Worm (Caenorhabditis elegans) whole organism, young adult: Measurements from ENCODE around the gene zipt-2.2.

Experiments used
- B0019.2 ChIP-seq: fragments of 200-800 bp; sonication (Bioruptor generic); conservative IDR thresholded peaks from 2 replicates; pipeline ENCODE4 v1.3.6; 2022; ENCODE audit warnings: missing genetic modification reagents, missing genetic modification characterization, missing compliant biosample characterization
- B0261.1 ChIP-seq: sonication (generic microtip); optimal IDR thresholded peaks from 2 replicates; lab custom pipeline; 2016; ENCODE audit warnings: mild to moderate bottlenecking, missing genetic modification characterization, moderate library complexity, missing compliant biosample characterization
- C06A6.2 ChIP-seq: fragments of 200-800 bp; sonication (Bioruptor generic); conservative IDR thresholded peaks from 2 replicates; pipeline ENCODE4 v1.3.6; 2022; ENCODE audit warnings: missing genetic modification characterization, missing compliant biosample characterization
- F10E7.11 ChIP-seq: sonication (generic microtip); optimal IDR thresholded peaks from 2 replicates; lab custom pipeline; 2017; ENCODE audit warnings: mild to moderate bottlenecking, missing genetic modification characterization, moderate library complexity, missing compliant biosample characterization
- F37B4.10 ChIP-seq: fragments of 200-800 bp; sonication (Bioruptor generic); IDR thresholded peaks from 2 replicates; pipeline ENCODE4 v1.3.6; 2022; ENCODE audit warnings: missing genetic modification characterization, missing compliant biosample characterization
- F57A8.1 ChIP-seq: fragments of 200-800 bp; sonication (Bioruptor generic); optimal IDR thresholded peaks from 2 replicates; lab custom pipeline; 2018; ENCODE audit warnings: mild to moderate bottlenecking, missing genetic modification characterization, moderate library complexity, missing compliant biosample characterization
- K11D2.4 ChIP-seq: fragments of 200-800 bp; sonication (Bioruptor generic); IDR thresholded peaks from 2 replicates; pipeline ENCODE4 v1.3.6; 2022; ENCODE audit warnings: missing genetic modification reagents, missing genetic modification characterization, missing compliant biosample characterization
- K12H6.12 ChIP-seq: fragments of 200-800 bp; sonication (Bioruptor generic); optimal IDR thresholded peaks from 2 replicates; lab custom pipeline; 2018; ENCODE audit warnings: mild to moderate bottlenecking, missing genetic modification characterization, missing compliant biosample characterization
- T07F8.4 ChIP-seq: sonication (generic microtip); optimal IDR thresholded peaks from 2 replicates; lab custom pipeline; 2016; ENCODE audit warnings: mild to moderate bottlenecking, missing genetic modification characterization, moderate library complexity, missing compliant biosample characterization
- Y53F4B.3 ChIP-seq: fragments of 200-800 bp; sonication (Bioruptor generic); IDR thresholded peaks from 2 replicates; pipeline ENCODE4 v1.3.6; 2022; ENCODE audit warnings: missing genetic modification reagents, missing genetic modification characterization, missing compliant biosample characterization
- ZK185.1 ChIP-seq: sonication (generic microtip); optimal IDR thresholded peaks from 2 replicates; lab custom pipeline; 2016; ENCODE audit warnings: mild to moderate bottlenecking, missing genetic modification characterization, missing compliant biosample characterization; ENCODE audit not compliant: poor library complexity, severe bottlenecking
- atf-7 ChIP-seq: sonication (generic microtip); optimal IDR thresholded peaks from 2 replicates; lab custom pipeline; 2017; ENCODE audit warnings: mild to moderate bottlenecking, missing genetic modification characterization, missing compliant biosample characterization
- athp-1 ChIP-seq: sonication (generic microtip); optimal IDR thresholded peaks from 2 replicates; lab custom pipeline; 2017; ENCODE audit warnings: mild to moderate bottlenecking, missing genetic modification characterization, missing compliant biosample characterization
- bed-1 ChIP-seq: fragments of 200-800 bp; sonication (Bioruptor generic); IDR thresholded peaks from 2 replicates; pipeline ENCODE4 v1.3.6; 2022; ENCODE audit warnings: missing genetic modification reagents, missing genetic modification characterization, missing compliant biosample characterization
- bed-2 ChIP-seq: fragments of 200-800 bp; sonication (Bioruptor generic); IDR thresholded peaks from 2 replicates; pipeline ENCODE4 v1.3.6; 2022; ENCODE audit warnings: missing genetic modification reagents, missing genetic modification characterization, missing compliant biosample characterization
- ceh-58 ChIP-seq: fragments of 200-800 bp; sonication (Bioruptor generic); IDR thresholded peaks from 2 replicates; pipeline ENCODE4 v1.3.6; 2022; ENCODE audit warnings: missing genetic modification characterization, missing compliant biosample characterization
- ceh-91 ChIP-seq: fragments of 200-800 bp; sonication (Bioruptor generic); IDR thresholded peaks from 2 replicates; pipeline ENCODE4 v1.3.6; 2022; ENCODE audit warnings: missing genetic modification reagents, missing genetic modification characterization, missing compliant biosample characterization
- chd-7 ChIP-seq: sonication (generic microtip); optimal IDR thresholded peaks from 2 replicates; lab custom pipeline; 2016; ENCODE audit warnings: mild to moderate bottlenecking, missing genetic modification characterization, moderate library complexity, missing compliant biosample characterization
- die-1 ChIP-seq: sonication (generic microtip); optimal IDR thresholded peaks from 2 replicates; lab custom pipeline; 2016; ENCODE audit warnings: missing genotype, mild to moderate bottlenecking, missing genetic modification characterization, missing compliant biosample characterization
- dox-1 ChIP-seq: fragments of 200-800 bp; sonication (Bioruptor generic); IDR thresholded peaks from 2 replicates; pipeline ENCODE4 v1.3.6; 2022; ENCODE audit warnings: missing genetic modification reagents, missing genetic modification characterization, missing compliant biosample characterization
- dpl-1 ChIP-seq: fragments of 150-350 bp; optimal IDR thresholded peaks from 2 replicates; lab custom pipeline; 2014; ENCODE audit warnings: missing biosample characterization, missing genetic modification reagents, missing genetic modification characterization
- egrh-3 ChIP-seq: fragments of 200-800 bp; sonication (Bioruptor generic); IDR thresholded peaks from 2 replicates; pipeline ENCODE4 v1.3.6; 2022; ENCODE audit warnings: missing genetic modification reagents, missing genetic modification characterization, missing compliant biosample characterization
- ets-4 ChIP-seq: fragments of 200-800 bp; sonication (Bioruptor generic); optimal IDR thresholded peaks from 2 replicates; lab custom pipeline; 2018; ENCODE audit warnings: mild to moderate bottlenecking, missing genetic modification characterization, missing compliant biosample characterization
- gei-17 ChIP-seq: fragments of 200-800 bp; sonication (Bioruptor generic); optimal IDR thresholded peaks from 2 replicates; lab custom pipeline; 2018; ENCODE audit warnings: mild to moderate bottlenecking, missing genetic modification characterization, missing compliant biosample characterization
- hlh-26 ChIP-seq: fragments of 200-800 bp; sonication (Bioruptor generic); conservative IDR thresholded peaks from 2 replicates; pipeline ENCODE4 v1.3.6; 2022; ENCODE audit warnings: missing genetic modification reagents, missing genetic modification characterization, missing compliant biosample characterization
- hmg-1.2 ChIP-seq: fragments of 200-800 bp; sonication (Bioruptor generic); IDR thresholded peaks from 2 replicates; pipeline ENCODE4 v1.3.6; 2022; ENCODE audit warnings: missing genetic modification reagents, missing genetic modification characterization, missing compliant biosample characterization
- hmg-20 ChIP-seq: fragments of 200-800 bp; sonication (Bioruptor generic); IDR thresholded peaks from 2 replicates; pipeline ENCODE4 v1.3.6; 2022; ENCODE audit warnings: missing genetic modification reagents, missing genetic modification characterization, missing compliant biosample characterization
- hrde-1 ChIP-seq: sonication (generic microtip); optimal IDR thresholded peaks from 2 replicates; lab custom pipeline; 2016; ENCODE audit warnings: missing genetic modification characterization, mild to moderate bottlenecking, missing compliant biosample characterization, moderate library complexity, missing genotype, missing genetic modification reagents, borderline replicate concordance
- hsf-1 ChIP-seq: fragments of 200-800 bp; sonication (Bioruptor generic); IDR thresholded peaks from 2 replicates; pipeline ENCODE4 v1.3.6; 2022; ENCODE audit warnings: missing genetic modification reagents, missing genetic modification characterization, missing compliant biosample characterization
- lin-26 ChIP-seq: fragments of 200-800 bp; sonication (Bioruptor generic); IDR thresholded peaks from 2 replicates; pipeline ENCODE4 v1.3.6; 2022; ENCODE audit warnings: missing genetic modification reagents, missing genetic modification characterization, missing compliant biosample characterization
- lin-54 ChIP-seq: fragments of 200-800 bp; sonication (Bioruptor generic); optimal IDR thresholded peaks from 2 replicates; lab custom pipeline; 2018; ENCODE audit warnings: mild to moderate bottlenecking, missing genetic modification characterization, missing compliant biosample characterization
- lsl-1 ChIP-seq: fragments of 200-800 bp; sonication (Bioruptor generic); optimal IDR thresholded peaks from 2 replicates; lab custom pipeline; 2018; ENCODE audit warnings: mild to moderate bottlenecking, missing genetic modification characterization, moderate library complexity, missing compliant biosample characterization
- lsy-27 ChIP-seq: sonication (generic microtip); optimal IDR thresholded peaks from 2 replicates; lab custom pipeline; 2017; ENCODE audit warnings: missing genetic modification characterization, mild to moderate bottlenecking, missing compliant biosample characterization, antibody characterized with exemption, missing genotype, borderline replicate concordance; ENCODE audit not compliant: insufficient read depth
- madf-3 ChIP-seq: fragments of 200-800 bp; sonication (Bioruptor generic); IDR thresholded peaks from 2 replicates; pipeline ENCODE4 v1.3.6; 2022; ENCODE audit warnings: missing genetic modification reagents, missing genetic modification characterization, missing compliant biosample characterization
- mxl-1 ChIP-seq: sonication (generic microtip); optimal IDR thresholded peaks from 2 replicates; lab custom pipeline; 2016; ENCODE audit warnings: missing genetic modification characterization, missing compliant biosample characterization
- nfya-1 ChIP-seq: sonication (generic microtip); optimal IDR thresholded peaks from 2 replicates; lab custom pipeline; 2017; ENCODE audit warnings: antibody characterized with exemption, missing compliant biosample characterization, missing genetic modification characterization, borderline replicate concordance; ENCODE audit not compliant: insufficient read depth
- nfya-2 ChIP-seq: fragments of 200-800 bp; sonication (Bioruptor generic); IDR thresholded peaks from 2 replicates; pipeline ENCODE4 v1.3.6; 2022; ENCODE audit warnings: missing genetic modification reagents, missing genetic modification characterization, missing compliant biosample characterization
- nhr-120 ChIP-seq: fragments of 200-800 bp; sonication (Bioruptor generic); IDR thresholded peaks from 2 replicates; pipeline ENCODE4 v1.3.6; 2022; ENCODE audit warnings: missing genetic modification characterization, missing compliant biosample characterization
- nhr-27 ChIP-seq: fragments of 200-800 bp; sonication (Bioruptor generic); optimal IDR thresholded peaks from 2 replicates; lab custom pipeline; 2018; ENCODE audit warnings: mild to moderate bottlenecking, missing genetic modification characterization, moderate library complexity, missing compliant biosample characterization
- pbrm-1 ChIP-seq: fragments of 200-800 bp; sonication (Bioruptor generic); IDR thresholded peaks from 2 replicates; pipeline ENCODE4 v1.3.6; 2022; ENCODE audit warnings: missing genetic modification reagents, missing genetic modification characterization, missing compliant biosample characterization
- rec-8 ChIP-seq, 2 experiments: sonication (generic microtip); optimal IDR thresholded peaks; 2 replicates each; lab custom pipeline; 2016; ENCODE audit warnings: mild to moderate bottlenecking in 2 of 2, missing genetic modification characterization in 2 of 2, missing genetic modification reagents in 2 of 2, missing genotype in 2 of 2, missing biosample characterization in 1 of 2, missing compliant biosample characterization in 1 of 2, moderate library complexity in 1 of 2
- tlf-1 ChIP-seq: fragments of 200-800 bp; sonication (Bioruptor generic); optimal IDR thresholded peaks from 2 replicates; lab custom pipeline; 2018; ENCODE audit warnings: mild to moderate bottlenecking, missing genetic modification characterization, missing compliant biosample characterization
- unc-130 ChIP-seq: sonication (generic microtip); optimal IDR thresholded peaks from 2 replicates; lab custom pipeline; 2016; ENCODE audit warnings: missing genetic modification reagents, missing genetic modification characterization, missing compliant biosample characterization
- zfh-2 ChIP-seq: fragments of 200-800 bp; sonication (Bioruptor generic); conservative IDR thresholded peaks from 2 replicates; pipeline ENCODE4 v1.3.6; 2022; ENCODE audit warnings: missing genetic modification reagents, missing genetic modification characterization, missing compliant biosample characterization
- ztf-25 ChIP-seq: fragments of 200-800 bp; sonication (Bioruptor generic); IDR thresholded peaks from 2 replicates; pipeline ENCODE4 v1.3.6; 2022; ENCODE audit warnings: missing genetic modification reagents, missing genetic modification characterization, missing compliant biosample characterization
- ztf-28 ChIP-seq: fragments of 200-800 bp; sonication (Bioruptor generic); IDR thresholded peaks from 2 replicates; pipeline ENCODE4 v1.3.6; 2022; ENCODE audit warnings: missing genetic modification reagents, missing genetic modification characterization, missing compliant biosample characterization

zipt-2.2 gene

DNA sequence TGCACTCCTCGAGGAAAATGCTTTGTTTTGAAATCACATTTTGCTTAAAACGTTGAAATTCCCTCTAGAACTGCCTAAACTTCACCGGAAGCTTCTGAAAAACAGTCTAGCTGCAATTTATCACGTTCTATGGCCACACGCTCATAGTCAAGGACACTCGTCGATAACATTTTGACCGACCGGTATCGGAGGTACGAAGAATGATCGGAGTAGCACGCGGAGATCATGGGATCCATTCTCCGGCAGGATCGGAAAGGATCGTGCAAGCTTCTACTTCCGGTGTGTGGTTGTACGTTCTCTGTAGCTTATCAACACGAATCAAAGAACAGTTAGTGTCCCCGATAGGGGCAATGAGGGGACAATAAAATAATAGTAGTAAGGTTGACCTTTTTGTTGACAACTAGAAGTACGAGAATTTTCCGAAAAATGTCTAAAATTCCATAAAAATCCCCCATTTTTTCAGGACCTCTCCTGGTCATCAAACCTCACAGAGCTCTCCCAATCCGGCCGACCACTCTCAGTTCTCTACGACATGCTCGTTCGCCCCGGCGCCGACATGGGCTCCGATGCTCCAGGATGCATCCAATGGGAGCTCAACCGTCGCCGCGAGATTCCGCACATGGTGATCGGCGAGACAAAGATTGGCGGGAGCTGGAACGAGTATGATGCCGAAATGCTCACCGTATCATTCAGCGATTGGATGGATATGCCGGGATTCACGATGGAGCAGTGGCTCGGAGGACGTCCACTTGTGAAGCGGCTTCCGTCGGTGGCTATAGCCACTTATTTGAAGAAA is 18.9 kb downstream of the zipt-2.2 start:
- no peak for TF ChIP-seq B0261.1
- no peak for TF ChIP-seq C06A6.2
- no peak for TF ChIP-seq hrde-1 (tag; lab: Kevin White, UChicago)
- no peak for TF ChIP-seq unc-130 (GFP tag; lab: Kevin White, UChicago)
- TF ChIP-seq atf-7 (tag; lab: Kevin White, UChicago), result no peak
- peak; percentile 79 for TF ChIP-seq zfh-2 (GFP tag; lab: Robert Waterston, UW)
- TF ChIP-seq chd-7 (tag; lab: Kevin White, UChicago), result no peak
- no peak for TF ChIP-seq nhr-120
- no peak for TF ChIP-seq hlh-26 (GFP tag; lab: Robert Waterston, UW)
- TF ChIP-seq egrh-3 (GFP tag; lab: Robert Waterston, UW), result peak; percentile 23; the same call in 1 of the 2 replicates

DNA sequence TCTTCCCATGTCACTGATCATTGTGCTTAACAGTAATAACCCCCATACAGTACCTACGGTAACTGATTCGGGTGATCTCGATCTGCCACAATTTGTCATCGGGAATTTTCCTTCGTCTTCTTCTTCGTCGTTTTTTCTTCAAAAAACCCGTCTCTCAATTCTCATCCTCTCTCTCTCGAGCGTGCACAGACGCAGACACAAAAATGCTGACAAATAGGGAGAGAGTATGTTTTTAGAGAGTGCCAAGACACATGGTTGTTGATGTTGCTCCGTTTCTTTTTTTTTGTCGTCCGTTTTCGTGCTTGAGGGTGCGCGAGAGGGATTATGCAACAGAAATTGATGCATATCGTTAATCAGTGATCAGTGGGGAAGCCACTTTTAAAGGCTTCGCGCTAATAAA is 19.8 kb downstream of the zipt-2.2 start:
- TF ChIP-seq lsy-27 (tag; lab: Kevin White, UChicago) (no peak), hmg-1.2 (GFP tag; lab: Robert Waterston, UW) (peak; percentile 53; the same call in 1 of the 2 replicates), lsl-1 (GFP tag; lab: Kevin White, UChicago) (no peak), dox-1 (GFP tag; lab: Robert Waterston, UW) (0 out of 2 replicates have a peak, but pooled peaks have one; percentile 35), Y53F4B.3 (no peak), mxl-1 (no peak), gei-17 (GFP tag; lab: Kevin White, UChicago) (no peak), lin-26 (GFP tag; lab: Robert Waterston, UW) (no peak), hmg-20 (GFP tag; lab: Robert Waterston, UW) (no peak), B0261.1 (no peak), die-1 (tag; lab: Kevin White, UChicago) (no peak), ceh-58 (GFP tag; lab: Robert Waterston, UW) (no peak), pbrm-1 (GFP tag; lab: Robert Waterston, UW) (no peak), T07F8.4 (tag; lab: Kevin White, UChicago) (no peak), athp-1 (tag; lab: Kevin White, UChicago) (no peak), K12H6.12 (peak; percentile 76), bed-2 (GFP tag; lab: Robert Waterston, UW) (no peak), B0019.2 (GFP tag; lab: Robert Waterston, UW) (no peak), madf-3 (no peak), ztf-25 (GFP tag; lab: Robert Waterston, UW) (no peak), F57A8.1 (GFP tag; lab: Kevin White, UChicago) (no peak), hsf-1 (GFP tag; lab: Robert Waterston, UW) (no peak), lin-54 (GFP tag; lab: Kevin White, UChicago) (no peak), ztf-28 (GFP tag; lab: Robert Waterston, UW) (no peak), ceh-91 (GFP tag; lab: Robert Waterston, UW) (no peak), dpl-1 (GFP tag; lab: Kevin White, UChicago) (no peak), nhr-27 (no peak), egrh-3 (GFP tag; lab: Robert Waterston, UW) (no peak), ets-4 (GFP tag; lab: Kevin White, UChicago) (no peak), rec-8 (tag; optimal IDR thresholded peaks at IDR 0.05; lab: Kevin White, UChicago) (no peak), F10E7.11 (tag; lab: Kevin White, UChicago) (no peak), tlf-1 (GFP tag; lab: Kevin White, UChicago) (no peak), nfya-2 (GFP tag; lab: Robert Waterston, UW) (0 out of 2 replicates have a peak, but pooled peaks have one; percentile 5), K11D2.4 (GFP tag; lab: Robert Waterston, UW) (peak; percentile 35; the same call in 1 of the 2 replicates), ZK185.1 (no peak), nfya-1 (tag; lab: Kevin White, UChicago) (no peak), F37B4.10 (GFP tag; lab: Robert Waterston, UW) (no peak), bed-1 (no peak)
